Worm (Caenorhabditis elegans): ENCODE measurements around the gene T21B6.3.

DNA sequence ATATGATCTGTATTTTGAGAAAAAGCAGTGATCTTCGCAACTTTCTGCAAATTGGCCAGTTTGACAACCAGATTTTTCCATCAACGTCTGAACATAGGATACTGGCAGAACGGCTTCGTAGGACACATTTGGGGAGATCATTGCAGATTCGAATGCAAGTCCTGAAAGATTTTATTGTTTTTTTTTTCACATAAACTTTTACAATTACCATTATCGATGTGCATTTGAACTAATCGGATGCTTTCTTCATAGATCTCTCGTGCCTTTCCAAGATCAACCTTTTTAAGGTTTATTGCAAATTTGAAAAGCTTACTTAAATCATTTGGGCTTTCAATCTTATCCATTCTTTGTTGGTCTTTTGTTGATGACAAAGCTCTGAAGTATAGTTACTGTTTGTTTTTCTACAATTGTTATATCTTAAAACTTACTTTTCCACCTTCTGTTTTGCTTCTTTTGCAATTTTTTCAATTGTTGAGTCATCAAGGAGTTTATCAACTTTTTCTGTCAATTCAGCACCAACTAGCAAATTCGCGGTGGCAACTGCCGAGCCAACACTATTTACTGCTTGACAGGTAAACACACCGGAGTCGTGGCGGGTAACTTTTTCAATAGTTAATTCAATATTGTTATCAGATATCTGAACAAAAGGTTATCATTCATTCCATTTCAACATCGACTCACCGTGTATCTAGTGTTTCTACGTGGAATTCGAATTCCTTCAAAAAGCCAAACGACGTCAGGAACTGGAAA, 27.9 kb upstream of the T21B6.3 start:
- TF ChIP-seq lag-1 (GFP tag; IDR thresholded peaks at IDR 0.05) (no peak), egl-44 (GFP tag; IDR thresholded peaks at IDR 0.05) (no peak), bed-2 (GFP tag; IDR thresholded peaks at IDR 0.05) (no peak), sptf-2 (GFP tag; optimal IDR thresholded peaks at IDR 0.05) (no peak), ama-1 (optimal IDR thresholded peaks at IDR 0.05) (no peak), ama-1 (GFP tag; optimal IDR thresholded peaks at IDR 0.05) (no peak), ztf-6 (GFP tag; IDR thresholded peaks at IDR 0.05) (no peak), pha-4 (tag; optimal IDR thresholded peaks at IDR 0.05) (no peak), efl-1 (GFP tag; optimal IDR thresholded peaks at IDR 0.05) (no peak)

All from whole organism, young adult.